Fruit fly (Drosophila melanogaster) whole organism, embryonic: ENCODE data around the gene Elba2.

Experiments used
- BEAF-32 ChIP-seq: fragments of 200-800 bp; sonication (Bioruptor generic); optimal IDR thresholded peaks from 3 replicates; lab custom pipeline; 2017; ENCODE audit warnings: missing biosample characterization, missing genetic modification characterization, mild to moderate bottlenecking, moderate library complexity, missing genetic modification reagents
- BtbVII ChIP-seq: fragments of 200-800 bp; sonication (Bioruptor generic); optimal IDR thresholded peaks from 3 replicates; lab custom pipeline; 2017; ENCODE audit warnings: missing biosample characterization, mild to moderate bottlenecking, missing genetic modification characterization
- CG13123 ChIP-seq: fragments of 200-800 bp; sonication (Bioruptor generic); optimal IDR thresholded peaks from 2 replicates; lab custom pipeline; 2016; ENCODE audit warnings: missing biosample characterization, missing genetic modification characterization
- CG15696 ChIP-seq: fragments of 200-800 bp; sonication (Bioruptor generic); optimal IDR thresholded peaks from 2 replicates; lab custom pipeline; 2019; ENCODE audit warnings: missing biosample characterization, mild to moderate bottlenecking, missing genetic modification characterization, moderate library complexity
- CG16813 ChIP-seq: fragments of 200-800 bp; sonication (Bioruptor generic); IDR thresholded peaks from 3 replicates; pipeline ENCODE4 v1.3.6; 2022; ENCODE audit warnings: missing biosample characterization, missing genetic modification characterization; ENCODE audit not compliant: partially characterized antibody
- CG18262 ChIP-seq: fragments of 200-800 bp; optimal IDR thresholded peaks from 3 replicates; lab custom pipeline; 2019; ENCODE audit warnings: missing biosample characterization, mild to moderate bottlenecking, missing genetic modification characterization, moderate library complexity
- CG2120 ChIP-seq: fragments of 200-800 bp; sonication (Bioruptor generic); optimal IDR thresholded peaks from 3 replicates; lab custom pipeline; 2016; ENCODE audit warnings: missing biosample characterization, missing genetic modification characterization
- CG2712 ChIP-seq: fragments of 200-800 bp; optimal IDR thresholded peaks from 3 replicates; lab custom pipeline; 2019; ENCODE audit warnings: missing biosample characterization, mild to moderate bottlenecking, missing genetic modification characterization, moderate library complexity
- CG3847 ChIP-seq: fragments of 200-800 bp; sonication (Bioruptor generic); IDR thresholded peaks from 2 replicates; pipeline ENCODE4 v1.3.6; 2022; ENCODE audit warnings: missing biosample characterization, missing genetic modification characterization
- CG4360 ChIP-seq: fragments of 200-800 bp; sonication (Bioruptor generic); IDR thresholded peaks from 2 replicates; pipeline ENCODE4 v1.3.6; 2022; ENCODE audit warnings: missing biosample characterization, missing genetic modification characterization
- CG4424 ChIP-seq: fragments of 200-800 bp; sonication (Bioruptor generic); optimal IDR thresholded peaks from 3 replicates; lab custom pipeline; 2016; ENCODE audit warnings: missing biosample characterization, missing genetic modification characterization
- CG4820 ChIP-seq: fragments of 200-800 bp; sonication (Bioruptor generic); optimal IDR thresholded peaks from 3 replicates; lab custom pipeline; 2016; ENCODE audit warnings: missing biosample characterization, missing genetic modification characterization
- CG8924 ChIP-seq: fragments of 200-800 bp; optimal IDR thresholded peaks from 3 replicates; lab custom pipeline; 2019; ENCODE audit warnings: missing biosample characterization, mild to moderate bottlenecking, missing genetic modification characterization, moderate library complexity
- CTCF ChIP-seq: fragments of 200-800 bp; sonication (Bioruptor generic); optimal IDR thresholded peaks from 2 replicates; lab custom pipeline; 2017; ENCODE audit warnings: missing biosample characterization, mild to moderate bottlenecking, missing genetic modification characterization, moderate library complexity
- Dll ChIP-seq: fragments of 200-800 bp; sonication (Bioruptor generic); IDR thresholded peaks from 4 replicates; pipeline ENCODE4 v1.3.6; 2022; ENCODE audit warnings: missing biosample characterization, missing genetic modification characterization; ENCODE audit not compliant: partially characterized antibody
- Doc3 ChIP-seq: fragments of 200-800 bp; sonication (Bioruptor generic); IDR thresholded peaks from 3 replicates; pipeline ENCODE4 v1.3.6; 2022; ENCODE audit warnings: missing biosample characterization, missing genetic modification characterization; ENCODE audit not compliant: partially characterized antibody
- E2f2 ChIP-seq: fragments of 200-800 bp; sonication (Bioruptor generic); IDR thresholded peaks from 2 replicates; pipeline ENCODE4 v1.3.6; 2022; ENCODE audit warnings: missing biosample characterization, missing genetic modification characterization
- HLH3B ChIP-seq: fragments of 200-800 bp; sonication (Bioruptor generic); IDR thresholded peaks from 2 replicates; pipeline ENCODE4 v1.3.6; 2022; ENCODE audit warnings: missing biosample characterization, missing genetic modification characterization
- HLH4C ChIP-seq: fragments of 200-800 bp; sonication (Bioruptor generic); IDR thresholded peaks from 3 replicates; pipeline ENCODE4 v1.3.6; 2022; ENCODE audit warnings: missing biosample characterization, missing genetic modification characterization; ENCODE audit not compliant: partially characterized antibody
- HLH54F ChIP-seq: fragments of 200-800 bp; sonication (Bioruptor generic); optimal IDR thresholded peaks from 3 replicates; lab custom pipeline; 2016; ENCODE audit warnings: missing biosample characterization, missing genetic modification characterization
- Mrtf ChIP-seq: fragments of 200-800 bp; sonication (Bioruptor generic); IDR thresholded peaks from 3 replicates; pipeline ENCODE4 v1.3.6; 2022; ENCODE audit warnings: missing biosample characterization, missing genetic modification characterization
- Ptx1 ChIP-seq: fragments of 200-800 bp; sonication (Bioruptor generic); IDR thresholded peaks from 2 replicates; pipeline ENCODE4 v1.3.6; 2022; ENCODE audit warnings: missing biosample characterization, missing genetic modification characterization
- Rfx ChIP-seq: fragments of 200-800 bp; sonication (Bioruptor generic); IDR thresholded peaks from 2 replicates; pipeline ENCODE4 v1.3.6; 2022; ENCODE audit warnings: missing biosample characterization, missing genetic modification characterization
- Scr ChIP-seq: fragments of 200-800 bp; sonication (Bioruptor generic); IDR thresholded peaks from 2 replicates; pipeline ENCODE4 v1.3.6; 2022; ENCODE audit warnings: missing biosample characterization, missing genetic modification characterization; ENCODE audit not compliant: partially characterized antibody
- Sry-δ ChIP-seq: fragments of 200-800 bp; sonication (Bioruptor generic); optimal IDR thresholded peaks from 2 replicates; lab custom pipeline; 2016; ENCODE audit warnings: missing biosample characterization, missing genetic modification characterization
- Trl ChIP-seq, 3 experiments: fragments of >200 bp in 2 of 3; fragments of 200-800 bp in 1 of 3; sonication (Bioruptor generic) in 1 of 3; optimal IDR thresholded peaks; 2 replicates in 1 of 3; 3 replicates in 2 of 3; lab custom pipeline; 2016 to 2017; ENCODE audit warnings: missing biosample characterization in 1 of 3, missing genetic modification characterization in 1 of 3
- bbx ChIP-seq: fragments of 200-800 bp; sonication (Bioruptor generic); IDR thresholded peaks from 2 replicates; pipeline ENCODE4 v1.3.6; 2022; ENCODE audit warnings: missing biosample characterization, missing genetic modification characterization; ENCODE audit not compliant: partially characterized antibody
- cg ChIP-seq: fragments of 200-800 bp; sonication (Bioruptor generic); optimal IDR thresholded peaks from 3 replicates; lab custom pipeline; 2019; ENCODE audit warnings: missing biosample characterization, mild to moderate bottlenecking, missing genetic modification characterization, moderate library complexity
- dmrt11E ChIP-seq: fragments of 200-800 bp; sonication (Bioruptor generic); optimal IDR thresholded peaks from 3 replicates; lab custom pipeline; 2018; ENCODE audit warnings: missing biosample characterization, mild to moderate bottlenecking, missing genetic modification characterization, moderate library complexity
- ewg ChIP-seq: fragments of 200-800 bp; sonication (Bioruptor generic); optimal IDR thresholded peaks from 3 replicates; lab custom pipeline; 2017; ENCODE audit warnings: mild to moderate bottlenecking, missing biosample characterization, missing genetic modification reagents, missing genetic modification characterization
- eyg ChIP-seq: fragments of 200-800 bp; sonication (Bioruptor generic); optimal IDR thresholded peaks from 3 replicates; lab custom pipeline; 2016; ENCODE audit warnings: missing biosample characterization, missing genetic modification characterization
- hb ChIP-seq: fragments of 200-800 bp; sonication (Bioruptor generic); IDR thresholded peaks from 3 replicates; pipeline ENCODE4 v1.3.6; 2022; ENCODE audit warnings: missing biosample characterization, missing genetic modification characterization; ENCODE audit not compliant: partially characterized antibody
- insv ChIP-seq, 2 experiments: fragments of 200-800 bp; sonication (Bioruptor generic); optimal IDR thresholded peaks; 3 replicates each; lab custom pipeline; 2016 to 2018; ENCODE audit warnings: missing biosample characterization in 2 of 2, missing genetic modification characterization in 2 of 2
- jumu ChIP-seq: fragments of 200-800 bp; sonication (Bioruptor generic); optimal IDR thresholded peaks from 3 replicates; lab custom pipeline; 2016; ENCODE audit warnings: missing biosample characterization, missing genetic modification characterization
- kah ChIP-seq: fragments of 200-800 bp; sonication (Bioruptor generic); optimal IDR thresholded peaks from 2 replicates; lab custom pipeline; 2018; ENCODE audit warnings: missing biosample characterization, mild to moderate bottlenecking, missing genetic modification characterization
- lola ChIP-seq, 3 experiments: fragments of >200 bp in 2 of 3; fragments of 200-800 bp in 1 of 3; sonication (Bioruptor generic) in 1 of 3; optimal IDR thresholded peaks; 2 replicates each; lab custom pipeline; 2017 to 2019; ENCODE audit warnings: missing biosample characterization in 3 of 3, missing genetic modification characterization in 3 of 3, mild to moderate bottlenecking in 1 of 3, moderate library complexity in 1 of 3
- nerfin-2 ChIP-seq: fragments of 200-800 bp; sonication (Bioruptor generic); IDR thresholded peaks from 2 replicates; pipeline ENCODE4 v1.3.6; 2022; ENCODE audit warnings: missing biosample characterization, missing genetic modification characterization; ENCODE audit not compliant: partially characterized antibody
- phol ChIP-seq: fragments of 200-800 bp; sonication (Bioruptor generic); optimal IDR thresholded peaks from 3 replicates; lab custom pipeline; 2018; ENCODE audit warnings: missing biosample characterization, mild to moderate bottlenecking, missing genetic modification characterization, moderate library complexity
- row ChIP-seq: fragments of 200-800 bp; sonication (Bioruptor generic); IDR thresholded peaks from 3 replicates; pipeline ENCODE4 v1.3.6; 2022; ENCODE audit warnings: missing biosample characterization, missing genetic modification characterization
- slp2 ChIP-seq: fragments of 200-800 bp; sonication (Bioruptor generic); optimal IDR thresholded peaks from 2 replicates; lab custom pipeline; 2016; ENCODE audit warnings: missing biosample characterization, missing genetic modification characterization
- sqz ChIP-seq: fragments of 200-800 bp; sonication (Bioruptor generic); optimal IDR thresholded peaks from 3 replicates; lab custom pipeline; 2018; ENCODE audit warnings: missing biosample characterization, mild to moderate bottlenecking, missing genetic modification characterization
- unc-4 ChIP-seq: fragments of 200-800 bp; sonication (Bioruptor generic); IDR thresholded peaks from 2 replicates; pipeline ENCODE4 v1.3.6; 2022; ENCODE audit warnings: missing biosample characterization, missing genetic modification characterization; ENCODE audit not compliant: partially characterized antibody
- vnd ChIP-seq: fragments of 200-800 bp; sonication (Bioruptor generic); IDR thresholded peaks from 3 replicates; pipeline ENCODE4 v1.3.6; 2022; ENCODE audit warnings: missing biosample characterization, missing genetic modification characterization; ENCODE audit not compliant: partially characterized antibody
- zen2 ChIP-seq: fragments of 200-800 bp; sonication (Bioruptor generic); IDR thresholded peaks from 3 replicates; pipeline ENCODE4 v1.3.6; 2022; ENCODE audit warnings: missing biosample characterization, missing genetic modification characterization; ENCODE audit not compliant: partially characterized antibody

Gene Elba2

dm6 chr2L:2576565-2577360, 724 bp upstream of the Elba2 start, which contains the start of gene insv (continued):
- TF ChIP-seq Scr, result peak; percentile 70
- TF ChIP-seq lola (GFP tag; optimal IDR thresholded peaks at IDR 0.05; lab: Kevin White, UChicago), result peak in 1 of 3 experiments; percentile 2
- no peak for TF ChIP-seq BtbVII
- TF ChIP-seq CG3847 (GFP tag; lab: Robert Waterston, UW), result 0 out of 2 replicates have a peak, but pooled peaks have one; percentile 7
- peak; percentile 68 for TF ChIP-seq row (GFP tag; lab: Robert Waterston, UW)
- TF ChIP-seq nerfin-2 (GFP tag; lab: Robert Waterston, UW), result 0 out of 2 replicates have a peak, but pooled peaks have one; percentile 37
- TF ChIP-seq cg, result peak; percentile 70
- TF ChIP-seq slp2, result no peak
- peak; percentile 42; the same call in 1 of the 3 replicates for TF ChIP-seq vnd
- peak; percentile 39; the same call in 1 of the 2 replicates for TF ChIP-seq bbx (GFP tag; lab: Robert Waterston, UW)
- no peak for TF ChIP-seq CG4360
- TF ChIP-seq eyg (GFP tag; lab: Kevin White, UChicago), result no peak
- peak; percentile 25 to 99 for TF ChIP-seq insv (GFP tag; optimal IDR thresholded peaks at IDR 0.05; lab: Kevin White, UChicago)
- TF ChIP-seq ewg (GFP tag; lab: Kevin White, UChicago), result peak; percentile 67
- TF ChIP-seq hb (GFP tag; lab: Robert Waterston, UW), result 0 out of 3 replicates have a peak, but pooled peaks have one; percentile 52
- peak; percentile 37; the same call in 1 of the 2 replicates for TF ChIP-seq Ptx1 (GFP tag; lab: Robert Waterston, UW)
- TF ChIP-seq E2f2 (GFP tag; lab: Robert Waterston, UW), result 0 out of 2 replicates have a peak, but pooled peaks have one; percentile 9
- no peak for TF ChIP-seq CG13123 (GFP tag; lab: Kevin White, UChicago)
- peak; percentile 80 for TF ChIP-seq Dll (GFP tag; lab: Robert Waterston, UW)
- TF ChIP-seq Trl (optimal IDR thresholded peaks at IDR 0.05; lab: Kevin White, UChicago), result peak in 1 of 2 experiments; percentile 29
- no peak for TF ChIP-seq Trl (GFP tag; optimal IDR thresholded peaks at IDR 0.05; lab: Kevin White, UChicago)
- TF ChIP-seq zen2 (GFP tag; lab: Robert Waterston, UW), result peak; percentile 33; the same call in 1 of the 3 replicates
- TF ChIP-seq CG15696, result peak; percentile 20
- TF ChIP-seq jumu, result no peak
- peak; percentile 46; the same call in 1 of the 2 replicates for TF ChIP-seq Rfx
- peak; percentile 63 for TF ChIP-seq CG16813 (GFP tag; lab: Robert Waterston, UW)
- 0 out of 2 replicates have a peak, but pooled peaks have one; percentile 57 for TF ChIP-seq unc-4 (GFP tag; lab: Robert Waterston, UW)
- TF ChIP-seq CG2712 (tag; lab: Kevin White, UChicago), result peak; percentile 30
- TF ChIP-seq phol (tag; lab: Kevin White, UChicago), result peak; percentile 1
- TF ChIP-seq sqz (GFP tag; lab: Kevin White, UChicago), result peak; percentile 17
- peak; percentile 16 for TF ChIP-seq dmrt11E (tag; lab: Kevin White, UChicago)
- TF ChIP-seq CG2120 (GFP tag; lab: Kevin White, UChicago), result peak; percentile 4
- TF ChIP-seq CG8924 (tag; lab: Kevin White, UChicago), result peak; percentile 57
- TF ChIP-seq kah (GFP tag; lab: Kevin White, UChicago), result peak; percentile 76
- no peak for TF ChIP-seq CTCF (GFP tag; lab: Kevin White, UChicago)
- peak; percentile 68 for TF ChIP-seq Doc3 (GFP tag; lab: Robert Waterston, UW)
- no peak for TF ChIP-seq Mrtf (GFP tag; lab: Robert Waterston, UW)
- TF ChIP-seq HLH4C (GFP tag; lab: Robert Waterston, UW), result peak; percentile 60; the same call in 2 of the 3 replicates
- 0 out of 2 replicates have a peak, but pooled peaks have one; percentile 13 for TF ChIP-seq HLH3B (GFP tag; lab: Robert Waterston, UW)
- TF ChIP-seq BEAF-32 (GFP tag; lab: Kevin White, UChicago), result peak; percentile 60
- peak; percentile 13 for TF ChIP-seq CG18262
- peak; percentile 2 for TF ChIP-seq Sry-δ (GFP tag; lab: Kevin White, UChicago)
- peak; percentile 17 for TF ChIP-seq CG4424 (GFP tag; lab: Kevin White, UChicago)
- TF ChIP-seq CG4820 (GFP tag; lab: Kevin White, UChicago), result no peak
- peak; percentile 3 for TF ChIP-seq HLH54F (GFP tag; lab: Kevin White, UChicago)
